Fruit fly (Drosophila melanogaster) S2 (cell line): ENCODE results near the gene CG4928.

ENCODE experiments used
- CG8478 ChIP-seq: fragments of >200 bp; optimal IDR thresholded peaks from 2 replicates; lab custom pipeline; 2018
- CTCF ChIP-seq, 2 experiments: fragments of >200 bp; optimal IDR thresholded peaks; 2 replicates each; lab custom pipeline; 2018

CG4928 gene

dm6 chrX:16931994-16932819 is 19.2 kb downstream of the CG4928 start:
- no peak for TF ChIP-seq CG8478
- no peak for TF ChIP-seq CTCF (optimal IDR thresholded peaks at IDR 0.05; lab: Kevin White, UChicago)

- TF ChIP-seq CTCF (optimal IDR thresholded peaks at IDR 0.05; lab: Kevin White, UChicago) (no peak), CG8478 (no peak)
These were observed 19.9 kb downstream of the CG4928 start for dm6 chrX:16932820-16933386.

- no peak for TF ChIP-seq CG8478
- no peak for TF ChIP-seq CTCF (optimal IDR thresholded peaks at IDR 0.05; lab: Kevin White, UChicago)
These were observed 21.4 kb downstream of the CG4928 start for dm6 chrX:16934430-16934829.

dm6 chrX:16936689-16937088 is 23.7 kb downstream of the CG4928 start:
- TF ChIP-seq CG8478 = no peak
- TF ChIP-seq CTCF (optimal IDR thresholded peaks at IDR 0.05; lab: Kevin White, UChicago) = no peak

DNA sequence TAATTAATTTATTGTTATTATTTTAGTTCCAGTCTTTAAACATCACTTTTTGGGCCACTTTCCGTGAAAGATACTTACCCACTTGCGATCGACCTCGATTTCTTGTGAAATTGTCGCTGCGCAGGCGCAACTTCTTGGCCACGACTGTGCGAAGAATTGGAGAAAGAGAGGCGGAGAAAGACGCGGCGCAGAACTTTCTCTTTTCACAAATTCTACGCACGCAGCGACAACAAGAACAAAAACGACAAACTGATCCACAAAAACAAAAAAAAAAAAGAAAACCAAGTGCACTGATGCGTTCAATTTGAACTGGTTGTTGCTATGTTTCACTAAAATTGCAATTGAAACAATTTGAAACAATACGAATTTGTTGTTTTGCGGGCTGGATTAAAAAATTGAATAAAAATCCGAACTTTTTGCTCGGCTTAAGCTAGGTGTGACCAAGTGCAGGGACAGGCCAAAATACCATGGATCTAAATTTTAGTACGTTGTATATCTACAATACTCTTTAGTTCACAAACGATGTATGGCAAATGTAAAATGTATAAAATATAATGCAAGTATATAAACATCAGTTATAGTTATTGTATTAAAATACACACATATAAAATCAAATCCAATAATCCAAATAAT is 27.6 kb downstream of the CG4928 start, which contains the start of gene wus:
wus (minus strand) TSS at position 448 of the 633 bp plus-strand sequence.
- TF ChIP-seq CG8478 = no peak
- TF ChIP-seq CTCF (optimal IDR thresholded peaks at IDR 0.05; lab: Kevin White, UChicago) = no peak

DNA sequence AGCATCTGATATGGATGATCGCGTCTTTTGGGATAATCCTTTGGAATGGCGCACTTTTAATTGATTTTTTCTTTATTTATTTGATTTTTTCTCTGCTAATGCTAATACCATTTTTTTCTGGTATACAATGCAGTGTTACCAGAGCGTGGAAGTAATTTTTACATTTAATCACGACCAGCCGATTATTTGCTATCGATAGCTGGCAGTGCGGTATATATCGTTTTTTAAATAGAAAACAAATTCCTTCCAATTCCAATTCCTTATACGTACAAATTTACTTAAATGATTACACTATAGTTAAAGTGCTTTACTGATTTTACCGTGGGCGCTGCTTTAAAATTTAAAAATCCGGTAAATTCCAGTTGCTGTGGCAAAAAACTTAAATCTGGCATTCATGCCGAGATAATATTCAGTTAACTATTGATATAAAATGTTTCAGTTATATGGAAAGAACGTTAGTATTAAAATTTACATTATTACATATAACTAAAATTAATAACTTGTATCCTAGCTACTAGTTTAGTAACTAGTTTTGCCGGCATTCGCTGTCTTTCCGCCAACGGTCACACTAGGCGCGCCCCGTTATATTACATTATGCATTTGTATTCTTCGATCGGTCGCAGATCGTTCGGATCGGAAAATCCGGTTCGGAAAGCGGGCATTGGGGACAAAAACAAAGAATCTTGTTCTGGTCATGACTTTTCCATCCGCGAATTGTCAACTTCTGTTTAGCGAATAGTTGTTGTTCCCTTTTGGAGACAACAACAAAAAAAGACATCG is 29.9 kb downstream of the CG4928 start, which contains the start of the genes CG13001 and RhoGAP15B:
CG13001 (minus strand) TSS at position 137 of the 780 bp plus-strand sequence.
RhoGAP15B (plus strand) TSS at position 556 of the 780 bp plus-strand sequence.
- TF ChIP-seq CTCF (optimal IDR thresholded peaks at IDR 0.05; lab: Kevin White, UChicago) (no peak), CG8478 (no peak)

DNA sequence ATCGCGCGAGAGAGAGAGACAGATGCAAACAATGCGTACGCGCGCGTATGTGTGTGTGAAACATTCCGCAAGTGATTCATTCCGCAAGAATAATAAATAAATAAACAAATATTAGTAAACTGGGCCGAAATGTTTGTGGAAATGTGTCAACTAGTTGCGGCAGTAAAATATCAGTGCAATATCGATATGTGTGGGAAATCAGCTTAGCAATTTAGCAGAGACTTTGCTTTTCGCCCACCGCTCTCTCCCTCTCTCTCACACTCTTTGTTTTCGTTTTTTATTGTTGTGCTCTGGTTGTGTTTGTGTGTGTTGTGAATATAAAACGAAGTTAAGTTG is 30.5 kb downstream of the CG4928 start:
- no peak for TF ChIP-seq CG8478
- TF ChIP-seq CTCF (optimal IDR thresholded peaks at IDR 0.05; lab: Kevin White, UChicago) = no peak

dm6 chrX:16944049-16944532 is 31.1 kb downstream of the CG4928 start:
- no peak for TF ChIP-seq CTCF (optimal IDR thresholded peaks at IDR 0.05; lab: Kevin White, UChicago)
- TF ChIP-seq CG8478 = no peak

DNA sequence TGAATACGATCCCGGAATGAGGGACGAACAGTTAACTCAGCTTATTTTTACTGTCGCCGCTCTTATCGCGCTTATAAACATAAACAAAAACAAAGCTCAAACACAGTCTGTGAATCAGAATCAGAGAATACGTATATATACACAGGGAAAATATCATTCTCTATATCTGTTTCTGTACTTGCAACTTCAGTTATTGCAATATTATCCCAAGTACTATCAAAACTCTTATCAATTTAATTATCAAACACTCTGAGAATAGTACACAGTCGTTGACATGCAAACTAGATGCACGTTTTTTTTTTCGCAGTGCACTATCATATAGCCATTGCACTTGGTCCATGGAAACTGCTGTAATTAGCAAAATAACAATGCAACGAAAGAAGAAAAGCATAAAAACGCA is 32.4 kb downstream of the CG4928 start:
- TF ChIP-seq CTCF (optimal IDR thresholded peaks at IDR 0.05; lab: Kevin White, UChicago) = no peak
- no peak for TF ChIP-seq CG8478

DNA sequence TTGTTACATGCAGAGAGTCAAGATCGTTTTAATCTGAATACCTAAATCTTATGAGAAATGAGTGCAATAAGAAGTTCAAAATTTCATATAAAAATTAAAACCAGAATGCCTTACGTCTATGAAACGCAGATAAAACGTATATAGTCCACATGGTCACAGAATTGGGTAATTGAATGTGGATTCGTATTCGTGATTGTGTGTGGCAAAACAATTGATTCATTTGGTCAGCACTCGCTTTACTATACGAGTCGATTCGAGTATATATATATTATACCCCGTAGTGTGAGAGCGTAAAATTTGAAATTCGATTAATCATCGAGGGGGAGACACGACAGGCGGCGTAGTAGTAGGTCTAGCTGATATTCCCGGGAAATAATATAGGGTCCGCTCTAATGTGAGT is 33.6 kb downstream of the CG4928 start:
- TF ChIP-seq CTCF (optimal IDR thresholded peaks at IDR 0.05; lab: Kevin White, UChicago) = no peak
- no peak for TF ChIP-seq CG8478

- TF ChIP-seq CTCF (optimal IDR thresholded peaks at IDR 0.05; lab: Kevin White, UChicago) (no peak), CG8478 (no peak)
These were observed 35.4 kb downstream of the CG4928 start, which contains the start of gene CG13000 for dm6 chrX:16948371-16948770. CG13000 (minus strand) TSS chrX:16948471.

dm6 chrX:16966532-16966931 is 53.6 kb downstream of the CG4928 start:
- TF ChIP-seq CTCF (optimal IDR thresholded peaks at IDR 0.05; lab: Kevin White, UChicago) = no peak
- TF ChIP-seq CG8478 = no peak

dm6 chrX:16967415-16967814 is 54.4 kb downstream of the CG4928 start:
- TF ChIP-seq CTCF (optimal IDR thresholded peaks at IDR 0.05; lab: Kevin White, UChicago) (peak; percentile 94 to 99), CG8478 (no peak)

- TF ChIP-seq CG8478 = no peak
- TF ChIP-seq CTCF (optimal IDR thresholded peaks at IDR 0.05; lab: Kevin White, UChicago) = peak; percentile 52
These were observed 55.3 kb downstream of the CG4928 start, which contains the start of gene Ubr1 for dm6 chrX:16968148-16968823. Ubr1 (minus strand) TSS chrX:16968679.
